Worm (Caenorhabditis elegans) whole organism, L3 larva: ENCODE results near the gene srr-7.

Experiments used
- R02D3.7 ChIP-seq: fragments of 150-350 bp; optimal IDR thresholded peaks from 2 replicates; lab custom pipeline; 2014; ENCODE audit warnings: missing biosample characterization, missing genetic modification characterization
- aly-2 ChIP-seq: fragments of 150-350 bp; optimal IDR thresholded peaks from 2 replicates; lab custom pipeline; 2014; ENCODE audit warnings: missing biosample characterization, missing genetic modification characterization
- ama-1 ChIP-seq: fragments of 150-350 bp; optimal IDR thresholded peaks from 2 replicates; lab custom pipeline; 2018
- ceh-28 ChIP-seq: fragments of 150-350 bp; optimal IDR thresholded peaks from 2 replicates; lab custom pipeline; 2014; ENCODE audit warnings: missing biosample characterization, missing genetic modification reagents, missing genetic modification characterization
- ceh-9 ChIP-seq: sonication (generic microtip); optimal IDR thresholded peaks from 2 replicates; lab custom pipeline; 2018; ENCODE audit warnings: missing biosample characterization, missing genetic modification characterization
- egl-27 ChIP-seq: sonication (generic microtip); optimal IDR thresholded peaks from 4 replicates; lab custom pipeline; 2017; ENCODE audit warnings: missing biosample characterization, missing genetic modification reagents, missing genetic modification characterization
- egl-5 ChIP-seq: fragments of 150-350 bp; optimal IDR thresholded peaks from 2 replicates; lab custom pipeline; 2017; ENCODE audit warnings: missing biosample characterization, missing genetic modification reagents, missing genetic modification characterization, inconsistent platforms
- elt-1 ChIP-seq: fragments of 150-350 bp; optimal IDR thresholded peaks from 2 replicates; lab custom pipeline; 2014; ENCODE audit warnings: missing biosample characterization, missing genetic modification characterization
- elt-2 ChIP-seq: sonication (generic microtip); optimal IDR thresholded peaks from 2 replicates; lab custom pipeline; 2016; ENCODE audit warnings: missing genetic modification reagents, mild to moderate bottlenecking, missing genetic modification characterization, missing compliant biosample characterization
- elt-3 ChIP-seq, 3 experiments: fragments of 150-350 bp in 1 of 3; sonication (generic microtip) in 2 of 3; optimal IDR thresholded peaks; 2 replicates in 2 of 3; 4 replicates in 1 of 3; lab custom pipeline; 2014 to 2017; ENCODE audit warnings: missing biosample characterization in 3 of 3, missing genetic modification characterization in 3 of 3
- eor-1 ChIP-seq, 2 experiments: fragments of 150-350 bp; optimal IDR thresholded peaks; 2 replicates each; lab custom pipeline; 2014 to 2018; ENCODE audit warnings: missing biosample characterization in 2 of 2, missing genetic modification characterization in 2 of 2
- fkh-10 ChIP-seq: sonication (generic microtip); optimal IDR thresholded peaks from 2 replicates; lab custom pipeline; 2017; ENCODE audit warnings: missing biosample characterization, missing genetic modification reagents, missing genetic modification characterization
- fkh-2 ChIP-seq: fragments of 150-350 bp; optimal IDR thresholded peaks from 2 replicates; lab custom pipeline; 2014; ENCODE audit warnings: missing biosample characterization, missing genetic modification reagents, missing genetic modification characterization
- hmg-11 ChIP-seq: sonication (generic microtip); optimal IDR thresholded peaks from 2 replicates; lab custom pipeline; 2016; ENCODE audit warnings: missing genetic modification characterization, missing compliant biosample characterization
- jun-1 ChIP-seq: fragments of 150-350 bp; optimal IDR thresholded peaks from 2 replicates; lab custom pipeline; 2014; ENCODE audit warnings: missing biosample characterization, missing genetic modification reagents, missing genetic modification characterization
- lin-15B ChIP-seq: fragments of 150-350 bp; optimal IDR thresholded peaks from 2 replicates; lab custom pipeline; 2014; ENCODE audit warnings: missing biosample characterization, missing genetic modification characterization
- lin-39 ChIP-seq: fragments of 150-350 bp; optimal IDR thresholded peaks from 2 replicates; lab custom pipeline; 2018; ENCODE audit warnings: missing biosample characterization, missing genetic modification reagents, missing genetic modification characterization
- lsy-12 ChIP-seq: sonication (generic microtip); optimal IDR thresholded peaks from 2 replicates; lab custom pipeline; 2016; ENCODE audit warnings: mild to moderate bottlenecking, missing genetic modification characterization, missing compliant biosample characterization
- mml-1 ChIP-seq: fragments of 150-350 bp; sonication (generic microtip); optimal IDR thresholded peaks from 3 replicates; lab custom pipeline; 2014; ENCODE audit warnings: missing biosample characterization, missing genetic modification characterization
- nfya-1 ChIP-seq: sonication (generic microtip); optimal IDR thresholded peaks from 2 replicates; lab custom pipeline; 2017; ENCODE audit warnings: missing genetic modification characterization, mild to moderate bottlenecking, missing compliant biosample characterization, antibody characterized with exemption, moderate library complexity; ENCODE audit not compliant: insufficient read depth
- nhr-11 ChIP-seq: fragments of 150-350 bp; optimal IDR thresholded peaks from 2 replicates; lab custom pipeline; 2014; ENCODE audit warnings: missing biosample characterization, missing genetic modification characterization
- nhr-23 ChIP-seq: fragments of 150-350 bp; optimal IDR thresholded peaks from 2 replicates; lab custom pipeline; 2014; ENCODE audit warnings: missing biosample characterization, missing genetic modification reagents, missing genetic modification characterization
- nhr-25 ChIP-seq: sonication (generic microtip); optimal IDR thresholded peaks from 2 replicates; lab custom pipeline; 2017; ENCODE audit warnings: missing biosample characterization, missing genetic modification characterization
- nhr-28 ChIP-seq: fragments of 150-350 bp; optimal IDR thresholded peaks from 2 replicates; lab custom pipeline; 2014; ENCODE audit warnings: missing biosample characterization, missing genetic modification characterization
- nhr-43 ChIP-seq: sonication (generic microtip); optimal IDR thresholded peaks from 2 replicates; lab custom pipeline; 2016; ENCODE audit warnings: mild to moderate bottlenecking, missing genetic modification characterization, missing compliant biosample characterization; ENCODE audit not compliant: poor library complexity, severe bottlenecking
- nhr-67 ChIP-seq: fragments of 150-350 bp; optimal IDR thresholded peaks from 2 replicates; lab custom pipeline; 2014; ENCODE audit warnings: missing biosample characterization, missing genetic modification characterization
- nhr-76 ChIP-seq: fragments of 150-350 bp; sonication (generic microtip); optimal IDR thresholded peaks from 5 replicates; lab custom pipeline; 2014; ENCODE audit warnings: missing biosample characterization, missing genetic modification characterization
- nhr-77 ChIP-seq: fragments of 150-350 bp; optimal IDR thresholded peaks from 2 replicates; lab custom pipeline; 2014; ENCODE audit warnings: missing biosample characterization, missing genetic modification characterization
- pha-4 ChIP-seq: fragments of 150-350 bp; optimal IDR thresholded peaks from 2 replicates; lab custom pipeline; 2014; ENCODE audit warnings: missing biosample characterization, missing genetic modification reagents, missing genetic modification characterization
- sea-2 ChIP-seq: fragments of 150-350 bp; sonication (generic microtip); optimal IDR thresholded peaks from 4 replicates; lab custom pipeline; 2014; ENCODE audit warnings: missing biosample characterization, missing genetic modification reagents, missing genetic modification characterization
- snpc-4 ChIP-seq: fragments of 150-350 bp; optimal IDR thresholded peaks from 2 replicates; lab custom pipeline; 2014; ENCODE audit warnings: missing biosample characterization, missing genetic modification characterization
- tbx-2 ChIP-seq: sonication (generic microtip); optimal IDR thresholded peaks from 2 replicates; lab custom pipeline; 2016; ENCODE audit warnings: mild to moderate bottlenecking, missing genetic modification characterization, missing compliant biosample characterization
- unc-39 ChIP-seq: sonication (generic microtip); optimal IDR thresholded peaks from 4 replicates; lab custom pipeline; 2017; ENCODE audit warnings: missing biosample characterization, missing genetic modification characterization
- unc-62 ChIP-seq: fragments of 150-350 bp; sonication (generic microtip); optimal IDR thresholded peaks from 4 replicates; lab custom pipeline; 2014; ENCODE audit warnings: missing biosample characterization, missing genetic modification reagents, missing genetic modification characterization
- ztf-4 ChIP-seq: fragments of 150-350 bp; optimal IDR thresholded peaks from 2 replicates; lab custom pipeline; 2014; ENCODE audit warnings: missing biosample characterization, missing genetic modification characterization

Gene srr-7

DNA sequence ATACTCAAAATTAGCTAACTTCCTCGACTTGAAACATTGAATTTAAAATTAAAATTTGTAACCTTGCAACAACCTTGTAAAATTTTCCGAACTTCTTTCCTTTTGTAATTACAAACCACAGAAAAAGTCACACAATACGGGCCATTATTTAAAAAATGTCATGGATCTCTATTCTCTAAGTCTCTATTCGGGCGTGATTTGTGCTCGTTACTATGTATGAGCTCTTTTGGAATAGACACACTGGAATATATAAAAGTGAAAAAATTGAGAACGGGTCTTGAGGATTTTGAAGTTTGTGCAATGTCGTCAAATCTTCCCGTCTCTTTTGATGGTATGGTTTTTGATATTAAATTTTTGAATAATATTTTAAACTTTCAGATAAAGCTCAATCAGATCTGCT, at the start of gene srr-7:
srr-7 (plus strand) TSS at position 301 of the 400 bp plus-strand sequence.
- TF ChIP-seq tbx-2 (tag; lab: Kevin White, UChicago) (no peak), pha-4 (no peak), egl-5 (tag; lab: Kevin White, UChicago) (no peak), ztf-4 (tag; lab: Kevin White, UChicago) (no peak), nhr-11 (tag; lab: Kevin White, UChicago) (no peak), elt-2 (tag; lab: Kevin White, UChicago) (no peak), lsy-12 (no peak), elt-1 (tag; lab: Kevin White, UChicago) (no peak), unc-62 (GFP tag; lab: Kevin White, UChicago) (no peak), nhr-23 (tag; lab: Kevin White, UChicago) (no peak), fkh-10 (GFP tag; lab: Kevin White, UChicago) (no peak), nhr-77 (tag; lab: Kevin White, UChicago) (no peak), elt-3 (tag; optimal IDR thresholded peaks at IDR 0.05; lab: Kevin White, UChicago) (no peak), ama-1 (lab: Kevin White, UChicago) (no peak), ceh-9 (tag; lab: Kevin White, UChicago) (no peak), lin-39 (tag; lab: Kevin White, UChicago) (no peak), nhr-76 (no peak), ceh-28 (tag; lab: Kevin White, UChicago) (no peak)

DNA sequence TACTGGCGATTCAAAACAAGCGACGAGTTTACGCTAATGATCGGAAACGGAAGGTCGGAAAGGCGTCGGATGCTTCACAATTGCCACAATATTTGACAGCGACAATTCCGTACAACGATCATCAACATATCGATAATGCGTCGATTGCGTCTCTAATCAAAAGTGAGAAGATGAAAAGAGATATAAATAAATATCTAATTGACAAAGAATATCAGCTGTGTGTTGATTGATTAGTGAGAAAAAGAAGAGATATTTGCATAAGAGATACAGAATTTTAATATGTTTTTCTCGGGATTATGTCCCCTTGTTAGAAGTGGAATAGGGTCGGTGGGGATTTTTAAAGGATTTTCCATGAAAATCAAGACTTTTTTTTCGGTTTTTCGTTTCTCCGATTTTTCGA, 49.5 kb upstream of the srr-7 start:
- TF ChIP-seq jun-1 (tag; lab: Kevin White, UChicago): no peak
- no peak for TF ChIP-seq nhr-67 (tag; lab: Kevin White, UChicago)
- no peak for TF ChIP-seq nhr-25 (tag; lab: Kevin White, UChicago)

DNA sequence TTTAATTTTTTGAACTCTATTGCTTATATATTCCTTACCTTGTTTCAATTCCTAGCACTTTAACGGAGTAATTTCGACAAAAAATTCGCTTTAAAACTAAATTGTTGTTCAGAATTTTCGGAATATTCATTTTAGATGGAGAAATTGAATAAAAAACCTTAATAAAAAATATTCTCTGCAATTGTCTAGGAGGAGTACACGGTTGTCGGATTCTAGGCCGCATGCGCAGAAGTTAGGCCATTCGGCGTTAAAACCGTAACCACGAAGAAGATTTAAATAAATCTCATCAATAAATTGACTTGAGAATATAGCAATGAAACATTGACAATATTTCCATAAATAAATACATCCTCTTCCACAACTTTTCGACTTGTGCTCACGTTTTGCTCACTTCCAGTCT, 45.8 kb upstream of the srr-7 start, which contains the start of the genes C01G10.10 and C01G10.9:
C01G10.10 (minus strand) TSS at position 151 of the 400 bp plus-strand sequence.
C01G10.9 (plus strand) TSS at position 240 of the 400 bp plus-strand sequence.
- TF ChIP-seq nhr-28 (tag; lab: Kevin White, UChicago): no peak
- TF ChIP-seq nfya-1 (tag; lab: Kevin White, UChicago): peak; percentile 39
- TF ChIP-seq tbx-2 (tag; lab: Kevin White, UChicago): no peak
- TF ChIP-seq nhr-11 (tag; lab: Kevin White, UChicago): no peak
- peak; percentile 57 for TF ChIP-seq lin-15B (tag; lab: Kevin White, UChicago)
- no peak for TF ChIP-seq ceh-9 (tag; lab: Kevin White, UChicago)
- peak; percentile 62 for TF ChIP-seq snpc-4 (tag; lab: Kevin White, UChicago)
- TF ChIP-seq hmg-11 (tag; lab: Kevin White, UChicago): peak; percentile 33
- no peak for TF ChIP-seq nhr-76
- TF ChIP-seq elt-2 (tag; lab: Kevin White, UChicago): peak; percentile 41
- no peak for TF ChIP-seq nhr-77 (tag; lab: Kevin White, UChicago)
- TF ChIP-seq aly-2 (tag; lab: Kevin White, UChicago): no peak
- peak; percentile 43 for TF ChIP-seq nhr-23 (tag; lab: Kevin White, UChicago)
- TF ChIP-seq nhr-25 (tag; lab: Kevin White, UChicago): peak; percentile 8
- no peak for TF ChIP-seq ama-1 (lab: Kevin White, UChicago)
- peak; percentile 66 for TF ChIP-seq pha-4
- TF ChIP-seq eor-1 (tag; optimal IDR thresholded peaks at IDR 0.05; lab: Kevin White, UChicago): peak in 1 of 2 experiments; percentile 67
- TF ChIP-seq egl-27 (tag; lab: Kevin White, UChicago): no peak
- TF ChIP-seq fkh-2 (tag; lab: Kevin White, UChicago): no peak
- no peak for TF ChIP-seq elt-3 (tag; optimal IDR thresholded peaks at IDR 0.05; lab: Kevin White, UChicago)
- TF ChIP-seq nhr-43 (tag; lab: Kevin White, UChicago): peak; percentile 91
- TF ChIP-seq elt-1 (tag; lab: Kevin White, UChicago): peak; percentile 8
- TF ChIP-seq egl-5 (tag; lab: Kevin White, UChicago): no peak
- peak; percentile 9 for TF ChIP-seq R02D3.7 (tag; lab: Kevin White, UChicago)
- peak; percentile 16 for TF ChIP-seq lin-39 (tag; lab: Kevin White, UChicago)
- TF ChIP-seq unc-39 (tag; lab: Kevin White, UChicago): no peak
- TF ChIP-seq unc-62 (GFP tag; lab: Kevin White, UChicago): no peak
- no peak for TF ChIP-seq sea-2 (GFP tag; lab: Kevin White, UChicago)

DNA sequence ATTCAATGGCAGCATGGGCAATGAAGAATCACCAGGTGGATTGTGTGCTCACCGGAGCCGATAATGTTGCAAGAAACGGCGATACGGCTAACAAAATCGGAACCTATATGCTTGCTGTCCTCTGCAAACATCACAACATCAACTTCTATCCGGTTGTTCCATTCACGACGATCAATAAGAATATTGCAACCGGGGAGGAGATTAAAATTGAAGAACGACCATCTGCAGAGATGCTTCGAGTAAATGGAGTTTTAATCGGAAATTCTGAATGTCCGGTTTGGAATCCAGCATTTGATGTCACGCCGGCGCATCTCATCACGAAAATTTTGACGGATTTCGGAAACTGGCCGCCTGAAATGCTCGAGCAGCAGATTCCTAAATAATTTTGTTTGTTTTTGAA, 44.4 kb upstream of the srr-7 start:
- TF ChIP-seq egl-5 (tag; lab: Kevin White, UChicago) (no peak), mml-1 (tag; lab: Kevin White, UChicago) (no peak), ama-1 (lab: Kevin White, UChicago) (peak; percentile 84), elt-2 (tag; lab: Kevin White, UChicago) (peak; percentile 15)
